Worm (Caenorhabditis elegans) whole organism, young adult: Measurements from ENCODE around the gene lgc-24.
A peak's percentile ranks its signal among the peaks of the same experiment; 100 is the strongest.

ENCODE experiments used
- C17E4.6 ChIP-seq: fragments of 200-800 bp; sonication (Bioruptor generic); IDR thresholded peaks from 2 replicates; pipeline ENCODE4 v1.3.6; 2022; ENCODE audit warnings: missing genetic modification reagents, missing genetic modification characterization, missing compliant biosample characterization
- F33H1.4 ChIP-seq: fragments of 200-800 bp; sonication (Bioruptor generic); IDR thresholded peaks from 2 replicates; pipeline ENCODE4 v1.3.6; 2022; ENCODE audit warnings: missing genetic modification reagents, missing genetic modification characterization, missing compliant biosample characterization
- F52B5.7 ChIP-seq: sonication (generic microtip); optimal IDR thresholded peaks from 2 replicates; lab custom pipeline; 2016; ENCODE audit warnings: mild to moderate bottlenecking, missing genetic modification characterization, missing compliant biosample characterization
- K11D2.4 ChIP-seq: fragments of 200-800 bp; sonication (Bioruptor generic); IDR thresholded peaks from 2 replicates; pipeline ENCODE4 v1.3.6; 2022; ENCODE audit warnings: missing genetic modification reagents, missing genetic modification characterization, missing compliant biosample characterization
- T07F8.4 ChIP-seq: sonication (generic microtip); optimal IDR thresholded peaks from 2 replicates; lab custom pipeline; 2016; ENCODE audit warnings: mild to moderate bottlenecking, missing genetic modification characterization, moderate library complexity, missing compliant biosample characterization
- Y95B8A.8 ChIP-seq: fragments of 200-800 bp; sonication (Bioruptor generic); IDR thresholded peaks from 2 replicates; pipeline ENCODE4 v1.3.6; 2022; ENCODE audit warnings: missing genetic modification reagents, missing genetic modification characterization, missing compliant biosample characterization
- akir-1 ChIP-seq: fragments of 200-800 bp; sonication (Bioruptor generic); optimal IDR thresholded peaks from 2 replicates; lab custom pipeline; 2018; ENCODE audit warnings: mild to moderate bottlenecking, missing genetic modification characterization, moderate library complexity, missing compliant biosample characterization
- aptf-2 ChIP-seq: fragments of 200-800 bp; sonication (Bioruptor generic); conservative IDR thresholded peaks from 2 replicates; pipeline ENCODE4 v1.3.6; 2022; ENCODE audit warnings: missing genetic modification reagents, missing genetic modification characterization, missing compliant biosample characterization
- aptf-3 ChIP-seq: fragments of 200-800 bp; sonication (Bioruptor generic); IDR thresholded peaks from 2 replicates; pipeline ENCODE4 v1.3.6; 2022; ENCODE audit warnings: missing genetic modification characterization, missing compliant biosample characterization
- atf-7 ChIP-seq: sonication (generic microtip); optimal IDR thresholded peaks from 2 replicates; lab custom pipeline; 2017; ENCODE audit warnings: mild to moderate bottlenecking, missing genetic modification characterization, missing compliant biosample characterization
- cebp-1 ChIP-seq, 2 experiments: fragments of 200-800 bp in 1 of 2; sonication (Bioruptor generic) in 1 of 2; sonication (generic microtip) in 1 of 2; IDR thresholded peaks in 1 of 2; optimal IDR thresholded peaks in 1 of 2; 2 replicates each; pipeline versions ENCODE4 v1.3.6 to Lab custom; 2017 to 2022; ENCODE audit warnings: missing compliant biosample characterization in 2 of 2, missing genetic modification characterization in 2 of 2, mild to moderate bottlenecking in 1 of 2, missing genetic modification reagents in 1 of 2, moderate library complexity in 1 of 2
- cebp-2 ChIP-seq: fragments of 200-800 bp; sonication (Bioruptor generic); IDR thresholded peaks from 2 replicates; pipeline ENCODE4 v1.3.6; 2022; ENCODE audit warnings: missing genetic modification characterization, missing compliant biosample characterization
- die-1 ChIP-seq: sonication (generic microtip); optimal IDR thresholded peaks from 2 replicates; lab custom pipeline; 2016; ENCODE audit warnings: missing genotype, mild to moderate bottlenecking, missing genetic modification characterization, missing compliant biosample characterization
- efl-1 ChIP-seq: fragments of 150-350 bp; optimal IDR thresholded peaks from 2 replicates; lab custom pipeline; 2014; ENCODE audit warnings: missing biosample characterization, missing genetic modification reagents, missing genetic modification characterization
- egl-18 ChIP-seq: fragments of 200-800 bp; sonication (Bioruptor generic); IDR thresholded peaks from 2 replicates; pipeline ENCODE4 v1.3.6; 2022; ENCODE audit warnings: missing genetic modification reagents, missing genetic modification characterization, missing compliant biosample characterization
- egl-44 ChIP-seq: fragments of 200-800 bp; sonication (Bioruptor generic); IDR thresholded peaks from 2 replicates; pipeline ENCODE4 v1.3.6; 2022; ENCODE audit warnings: missing genetic modification reagents, missing genetic modification characterization, missing compliant biosample characterization
- egrh-3 ChIP-seq: fragments of 200-800 bp; sonication (Bioruptor generic); IDR thresholded peaks from 2 replicates; pipeline ENCODE4 v1.3.6; 2022; ENCODE audit warnings: missing genetic modification reagents, missing genetic modification characterization, missing compliant biosample characterization
- ekl-4 ChIP-seq: fragments of 200-800 bp; sonication (Bioruptor generic); IDR thresholded peaks from 2 replicates; pipeline ENCODE4 v1.3.6; 2022; ENCODE audit warnings: missing genetic modification reagents, missing genetic modification characterization, missing compliant biosample characterization
- ets-4 ChIP-seq: fragments of 200-800 bp; sonication (Bioruptor generic); optimal IDR thresholded peaks from 2 replicates; lab custom pipeline; 2018; ENCODE audit warnings: mild to moderate bottlenecking, missing genetic modification characterization, missing compliant biosample characterization
- him-1 ChIP-seq: sonication (generic microtip); optimal IDR thresholded peaks from 2 replicates; lab custom pipeline; 2016; ENCODE audit warnings: missing genotype, missing genetic modification reagents, missing genetic modification characterization, missing compliant biosample characterization
- hmg-20 ChIP-seq: fragments of 200-800 bp; sonication (Bioruptor generic); IDR thresholded peaks from 2 replicates; pipeline ENCODE4 v1.3.6; 2022; ENCODE audit warnings: missing genetic modification reagents, missing genetic modification characterization, missing compliant biosample characterization
- lag-1 ChIP-seq: fragments of 200-800 bp; sonication (Bioruptor generic); IDR thresholded peaks from 2 replicates; pipeline ENCODE4 v1.3.6; 2022; ENCODE audit warnings: missing genetic modification reagents, missing genetic modification characterization, missing compliant biosample characterization
- lin-26 ChIP-seq: fragments of 200-800 bp; sonication (Bioruptor generic); IDR thresholded peaks from 2 replicates; pipeline ENCODE4 v1.3.6; 2022; ENCODE audit warnings: missing genetic modification reagents, missing genetic modification characterization, missing compliant biosample characterization
- lsl-1 ChIP-seq: fragments of 200-800 bp; sonication (Bioruptor generic); optimal IDR thresholded peaks from 2 replicates; lab custom pipeline; 2018; ENCODE audit warnings: mild to moderate bottlenecking, missing genetic modification characterization, moderate library complexity, missing compliant biosample characterization
- madf-8 ChIP-seq: fragments of 200-800 bp; sonication (Bioruptor generic); conservative IDR thresholded peaks from 2 replicates; pipeline ENCODE4 v1.3.6; 2022; ENCODE audit warnings: missing genetic modification reagents, missing genetic modification characterization, missing compliant biosample characterization
- mxl-1 ChIP-seq: sonication (generic microtip); optimal IDR thresholded peaks from 2 replicates; lab custom pipeline; 2016; ENCODE audit warnings: missing genetic modification characterization, missing compliant biosample characterization
- nhr-27 ChIP-seq: fragments of 200-800 bp; sonication (Bioruptor generic); optimal IDR thresholded peaks from 2 replicates; lab custom pipeline; 2018; ENCODE audit warnings: mild to moderate bottlenecking, missing genetic modification characterization, moderate library complexity, missing compliant biosample characterization
- nhr-80 ChIP-seq: sonication (generic microtip); optimal IDR thresholded peaks from 2 replicates; lab custom pipeline; 2016; ENCODE audit warnings: missing genetic modification characterization, missing compliant biosample characterization
- nhr-90 ChIP-seq: sonication (generic microtip); optimal IDR thresholded peaks from 2 replicates; lab custom pipeline; 2016; ENCODE audit warnings: missing genotype, mild to moderate bottlenecking, missing genetic modification characterization, missing compliant biosample characterization
- pbrm-1 ChIP-seq: fragments of 200-800 bp; sonication (Bioruptor generic); IDR thresholded peaks from 2 replicates; pipeline ENCODE4 v1.3.6; 2022; ENCODE audit warnings: missing genetic modification reagents, missing genetic modification characterization, missing compliant biosample characterization
- pha-4 ChIP-seq: fragments of 150-350 bp; sonication (generic microtip); optimal IDR thresholded peaks from 2 replicates; lab custom pipeline; 2014; ENCODE audit warnings: missing biosample characterization, missing genetic modification reagents, missing genetic modification characterization
- rcor-1 ChIP-seq: fragments of 200-800 bp; sonication (Bioruptor generic); IDR thresholded peaks from 2 replicates; pipeline ENCODE4 v1.3.6; 2022; ENCODE audit warnings: missing genetic modification reagents, missing genetic modification characterization, missing compliant biosample characterization
- rec-8 ChIP-seq, 2 experiments: sonication (generic microtip); optimal IDR thresholded peaks; 2 replicates each; lab custom pipeline; 2016; ENCODE audit warnings: mild to moderate bottlenecking in 2 of 2, missing genetic modification characterization in 2 of 2, missing genetic modification reagents in 2 of 2, missing genotype in 2 of 2, missing biosample characterization in 1 of 2, missing compliant biosample characterization in 1 of 2, moderate library complexity in 1 of 2
- sptf-2 ChIP-seq: fragments of 200-800 bp; sonication (Bioruptor generic); optimal IDR thresholded peaks from 2 replicates; lab custom pipeline; 2018; ENCODE audit warnings: mild to moderate bottlenecking, missing genetic modification characterization, missing compliant biosample characterization
- tbp1 ChIP-seq: fragments of 200-800 bp; sonication (Bioruptor generic); optimal IDR thresholded peaks from 2 replicates; lab custom pipeline; 2018; ENCODE audit warnings: mild to moderate bottlenecking, missing genetic modification characterization, missing compliant biosample characterization
- tlf-1 ChIP-seq: fragments of 200-800 bp; sonication (Bioruptor generic); optimal IDR thresholded peaks from 2 replicates; lab custom pipeline; 2018; ENCODE audit warnings: mild to moderate bottlenecking, missing genetic modification characterization, missing compliant biosample characterization
- zfh-2 ChIP-seq: fragments of 200-800 bp; sonication (Bioruptor generic); conservative IDR thresholded peaks from 2 replicates; pipeline ENCODE4 v1.3.6; 2022; ENCODE audit warnings: missing genetic modification reagents, missing genetic modification characterization, missing compliant biosample characterization
- zim-3 ChIP-seq: sonication (generic microtip); optimal IDR thresholded peaks from 2 replicates; lab custom pipeline; 2017; ENCODE audit warnings: mild to moderate bottlenecking, missing genetic modification characterization, moderate library complexity, missing compliant biosample characterization
- ztf-18 ChIP-seq: sonication (generic microtip); optimal IDR thresholded peaks from 2 replicates; lab custom pipeline; 2016; ENCODE audit warnings: missing genotype, mild to moderate bottlenecking, missing genetic modification characterization, missing compliant biosample characterization
- ztf-22 ChIP-seq: fragments of 200-800 bp; sonication (Bioruptor generic); optimal IDR thresholded peaks from 2 replicates; lab custom pipeline; 2018; ENCODE audit warnings: mild to moderate bottlenecking, missing genetic modification characterization, moderate library complexity, missing compliant biosample characterization
- ztf-26 ChIP-seq: sonication (generic microtip); optimal IDR thresholded peaks from 2 replicates; lab custom pipeline; 2017; ENCODE audit warnings: missing genetic modification characterization, missing compliant biosample characterization
- ztf-6 ChIP-seq: fragments of 200-800 bp; sonication (Bioruptor generic); IDR thresholded peaks from 2 replicates; pipeline ENCODE4 v1.3.6; 2022; ENCODE audit warnings: missing genetic modification reagents, missing genetic modification characterization, missing compliant biosample characterization

lgc-24 gene

DNA sequence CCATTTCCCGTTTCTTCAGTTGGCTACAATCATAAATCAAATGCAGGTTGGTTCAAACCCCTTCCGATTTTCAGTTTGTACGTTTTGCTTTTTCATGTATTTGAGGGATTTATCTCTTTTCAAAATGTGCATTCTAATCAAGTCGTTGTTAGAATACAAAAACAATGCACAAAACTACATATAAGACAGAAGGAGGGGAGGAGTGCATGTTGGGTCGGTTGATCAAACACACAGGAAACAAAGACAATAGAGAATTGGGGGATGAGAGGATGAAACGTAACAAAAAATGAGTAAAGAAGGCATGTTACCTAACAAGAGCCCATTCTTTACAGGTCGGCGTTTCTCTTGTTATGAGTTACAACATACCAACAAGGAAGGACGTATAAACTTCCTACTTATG, 29.6 kb downstream of the lgc-24 start:
- TF ChIP-seq egl-44 (GFP tag; lab: Robert Waterston, UW), result no peak
- no peak for TF ChIP-seq atf-7 (tag; lab: Kevin White, UChicago)
- TF ChIP-seq him-1 (tag; lab: Kevin White, UChicago), result no peak
- no peak for TF ChIP-seq F33H1.4
- no peak for TF ChIP-seq F52B5.7 (tag; lab: Kevin White, UChicago)
- no peak for TF ChIP-seq K11D2.4 (GFP tag; lab: Robert Waterston, UW)
- TF ChIP-seq lag-1 (GFP tag; lab: Robert Waterston, UW), result no peak
- no peak for TF ChIP-seq mxl-1 (tag; lab: Kevin White, UChicago)

DNA sequence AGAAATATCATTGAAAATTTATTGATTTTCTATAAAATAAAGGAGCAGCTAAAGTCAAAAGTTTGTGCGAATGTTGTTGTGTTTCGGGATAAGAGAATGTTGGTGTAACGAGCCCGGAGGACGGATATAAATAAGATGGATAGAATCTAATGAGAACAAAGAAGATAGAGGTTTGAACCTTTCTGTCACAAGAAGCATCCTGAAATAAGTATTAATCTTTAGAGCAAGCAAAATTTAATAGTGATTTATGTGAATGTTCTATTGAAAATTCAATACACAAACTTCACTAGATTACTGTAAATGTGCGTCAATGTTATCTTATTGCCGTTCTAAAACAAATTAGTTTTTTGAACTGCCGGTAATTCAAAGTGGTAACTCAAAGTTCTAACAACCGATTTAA, 35.4 kb downstream of the lgc-24 start, which contains the start of gene W03G11.3:
Gene W03G11.3, minus strand, starts transcription at position 101 of the 400 bp plus-strand sequence.
- TF ChIP-seq pbrm-1 (GFP tag; lab: Robert Waterston, UW) (no peak), madf-8 (GFP tag; lab: Robert Waterston, UW) (no peak), cebp-1 (GFP tag; IDR thresholded peaks at IDR 0.05; lab: Robert Waterston, UW) (no peak), cebp-1 (tag; optimal IDR thresholded peaks at IDR 0.05; lab: Kevin White, UChicago) (no peak), cebp-2 (GFP tag; lab: Robert Waterston, UW) (no peak), ets-4 (GFP tag; lab: Kevin White, UChicago) (no peak), pha-4 (tag; lab: Kevin White, UChicago) (no peak), tbp1 (no peak), ztf-6 (GFP tag; lab: Robert Waterston, UW) (no peak), C17E4.6 (GFP tag; lab: Robert Waterston, UW) (no peak)
- TF ChIP-seq, all 124 proteins: peak for 0

DNA sequence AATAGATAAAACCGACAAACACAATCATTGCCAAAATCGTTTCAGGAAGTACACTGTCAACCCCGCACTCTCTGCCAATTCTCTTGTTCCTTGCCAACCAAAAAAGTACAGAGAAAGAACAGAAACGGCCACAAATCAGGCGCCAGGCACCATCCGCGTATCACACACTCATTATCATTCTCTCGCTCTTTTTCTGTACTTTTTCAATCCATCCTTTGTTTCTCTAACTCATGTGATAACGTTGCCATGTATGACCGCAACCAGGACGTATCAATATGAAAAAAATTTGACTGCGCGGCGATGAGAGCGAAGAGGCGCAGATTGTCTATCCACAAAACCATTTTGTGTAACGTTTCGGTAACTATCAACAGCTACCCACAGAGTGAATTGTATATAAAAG, 36.3 kb downstream of the lgc-24 start, which contains the start of gene col-181:
Gene col-181, plus strand, starts transcription at position 301 of the 400 bp plus-strand sequence.
- no peak for TF ChIP-seq rcor-1
- no peak for TF ChIP-seq aptf-3 (GFP tag; lab: Robert Waterston, UW)
- no peak for TF ChIP-seq nhr-27 (tag; lab: Kevin White, UChicago)
- no peak for TF ChIP-seq Y95B8A.8 (GFP tag; lab: Robert Waterston, UW)
- peak; percentile 8 for TF ChIP-seq die-1
- TF ChIP-seq, all 124 proteins: peak for 1

DNA sequence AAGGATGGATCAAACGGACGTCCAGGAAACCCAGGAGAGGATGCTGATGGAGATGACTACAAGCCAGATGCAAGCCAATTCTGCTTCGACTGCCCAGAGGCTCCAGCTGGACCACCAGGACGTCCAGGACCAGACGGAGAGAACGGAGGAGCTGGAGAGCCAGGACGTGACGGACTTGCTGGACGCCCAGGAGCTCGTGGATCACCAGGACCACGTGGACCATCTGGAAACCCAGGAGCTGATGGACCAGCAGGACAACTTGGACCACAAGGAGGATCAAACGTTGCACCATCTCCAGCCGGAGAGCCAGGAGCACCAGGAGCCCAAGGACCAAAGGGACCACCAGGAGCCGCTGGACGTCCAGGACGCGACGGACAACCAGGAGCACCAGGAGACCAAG, 37.1 kb downstream of the lgc-24 start:
- peak; percentile 44 for TF ChIP-seq ztf-26
- no peak for TF ChIP-seq T07F8.4 (tag; lab: Kevin White, UChicago)
- TF ChIP-seq zfh-2 (GFP tag; lab: Robert Waterston, UW), result peak; percentile 87
- peak; percentile 79; the same call in 1 of the 2 replicates for TF ChIP-seq egrh-3 (GFP tag; lab: Robert Waterston, UW)

DNA sequence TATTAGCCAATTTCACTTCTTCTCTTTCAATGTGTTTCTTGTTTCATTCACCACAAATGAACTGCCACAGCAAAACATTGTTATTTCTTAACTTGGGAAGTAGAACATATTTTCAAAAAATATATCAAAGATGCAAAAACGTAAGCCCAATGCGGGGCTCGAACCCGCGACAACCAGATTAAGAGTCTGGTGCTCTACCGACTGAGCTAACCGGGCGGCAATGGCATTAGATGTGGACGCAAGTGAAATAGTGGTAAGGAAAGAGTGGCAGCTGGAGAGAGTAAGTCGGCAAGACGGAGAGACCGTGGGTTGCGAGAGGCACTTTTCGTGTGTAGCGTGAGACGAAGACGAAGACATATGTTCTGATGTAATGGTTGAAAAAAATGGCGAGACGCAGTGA, 37.7 kb downstream of the lgc-24 start:
- TF ChIP-seq ekl-4 (peak; percentile 88), nhr-80 (tag; lab: Kevin White, UChicago) (peak; percentile 59), ztf-18 (peak; percentile 81), tlf-1 (GFP tag; lab: Kevin White, UChicago) (peak; percentile 65), pha-4 (tag; lab: Kevin White, UChicago) (no peak), egl-18 (GFP tag; lab: Robert Waterston, UW) (peak; percentile 89), rec-8 (tag; optimal IDR thresholded peaks at IDR 0.05; lab: Kevin White, UChicago) (peak; percentile 81 to 93), akir-1 (GFP tag; lab: Kevin White, UChicago) (peak; percentile 35), mxl-1 (tag; lab: Kevin White, UChicago) (peak; percentile 91), zfh-2 (GFP tag; lab: Robert Waterston, UW) (no peak), lin-26 (GFP tag; lab: Robert Waterston, UW) (peak; percentile 99), zim-3 (tag; lab: Kevin White, UChicago) (peak; percentile 89), efl-1 (peak; percentile 8), aptf-2 (GFP tag; lab: Robert Waterston, UW) (no peak; the same call in 1 of the 2 replicates), nhr-90 (tag; lab: Kevin White, UChicago) (peak; percentile 93), hmg-20 (GFP tag; lab: Robert Waterston, UW) (peak; percentile 60), lsl-1 (GFP tag; lab: Kevin White, UChicago) (no peak), ztf-22 (GFP tag; lab: Kevin White, UChicago) (peak; percentile 64), ets-4 (GFP tag; lab: Kevin White, UChicago) (peak; percentile 59), sptf-2 (no peak)
